Worm (Caenorhabditis elegans) whole organism, L4/young adult: Measurements from ENCODE around the gene srh-17.
A peak's percentile ranks its signal among the peaks of the same experiment; 100 is the strongest.

Experiments
- W03F9.2 ChIP-seq: fragments of 150-350 bp; optimal IDR thresholded peaks from 2 replicates; lab custom pipeline; 2014; ENCODE audit warnings: missing biosample characterization, missing genetic modification characterization
- dao-5 ChIP-seq: sonication (generic microtip); optimal IDR thresholded peaks from 2 replicates; lab custom pipeline; 2016; ENCODE audit warnings: missing genotype, missing genetic modification characterization, moderate library complexity, missing compliant biosample characterization
- him-1 ChIP-seq: sonication (generic microtip); optimal IDR thresholded peaks from 2 replicates; lab custom pipeline; 2016; ENCODE audit warnings: missing genotype, missing genetic modification reagents, missing genetic modification characterization, missing compliant biosample characterization

The srh-17 gene

ce11 chrV:14645817-14646789 is 15.0 kb upstream of the srh-17 start, which contains the start of the genes rfc-1 and pmp-3:
Gene rfc-1 (minus strand): TSS chrV:14645979.
Gene pmp-3 (plus strand): TSS chrV:14646739.
- TF ChIP-seq W03F9.2 (tag; lab: Kevin White, UChicago) (peak; percentile 62), him-1 (tag; lab: Kevin White, UChicago) (no peak), dao-5 (tag; lab: Kevin White, UChicago) (no peak)

DNA sequence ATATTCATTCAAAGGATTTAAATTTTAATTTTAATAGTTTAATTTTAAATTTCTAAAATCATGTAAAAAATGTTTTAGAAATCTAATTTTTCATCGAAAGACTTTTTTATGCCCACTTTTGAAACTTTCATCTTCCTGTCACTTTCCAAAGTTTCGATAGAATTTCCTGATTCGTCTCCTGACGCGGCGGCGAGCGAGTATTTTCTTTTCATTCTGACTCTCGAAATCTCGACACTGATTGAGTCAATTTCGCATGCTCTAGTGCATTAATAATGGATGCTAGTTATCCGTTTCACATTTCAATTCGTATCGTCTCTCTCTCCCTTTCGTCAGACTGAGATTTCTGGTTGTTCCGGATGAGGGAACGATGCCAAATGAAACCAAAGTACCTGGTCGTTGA is 12.3 kb upstream of the srh-17 start:
- TF ChIP-seq W03F9.2 (tag; lab: Kevin White, UChicago): no peak
- TF ChIP-seq dao-5 (tag; lab: Kevin White, UChicago): no peak
- no peak for TF ChIP-seq him-1 (tag; lab: Kevin White, UChicago)

ce11 chrV:14649929-14650328 is 11.2 kb upstream of the srh-17 start:
- TF ChIP-seq dao-5 (tag; lab: Kevin White, UChicago) (no peak), him-1 (tag; lab: Kevin White, UChicago) (peak; percentile 9)

- no peak for TF ChIP-seq dao-5 (tag; lab: Kevin White, UChicago)
- no peak for TF ChIP-seq him-1 (tag; lab: Kevin White, UChicago)
- no peak for TF ChIP-seq W03F9.2 (tag; lab: Kevin White, UChicago)
Measured at ce11 chrV:14650631-14651030, 10.5 kb upstream of the srh-17 start.

- TF ChIP-seq dao-5 (tag; lab: Kevin White, UChicago): no peak
- no peak for TF ChIP-seq W03F9.2 (tag; lab: Kevin White, UChicago)
- no peak for TF ChIP-seq him-1 (tag; lab: Kevin White, UChicago)
Measured at ce11 chrV:14655689-14656088, 5.4 kb upstream of the srh-17 start.

- no peak for TF ChIP-seq W03F9.2 (tag; lab: Kevin White, UChicago)
Measured at ce11 chrV:14656970-14657369, 4.1 kb upstream of the srh-17 start.

- no peak for TF ChIP-seq W03F9.2 (tag; lab: Kevin White, UChicago)
- TF ChIP-seq dao-5 (tag; lab: Kevin White, UChicago): no peak
- TF ChIP-seq him-1 (tag; lab: Kevin White, UChicago): no peak
Measured at ce11 chrV:14658131-14658530, 3.0 kb upstream of the srh-17 start, which contains the start of gene slc-25A29. Gene slc-25A29 (minus strand): TSS chrV:14658175.

DNA sequence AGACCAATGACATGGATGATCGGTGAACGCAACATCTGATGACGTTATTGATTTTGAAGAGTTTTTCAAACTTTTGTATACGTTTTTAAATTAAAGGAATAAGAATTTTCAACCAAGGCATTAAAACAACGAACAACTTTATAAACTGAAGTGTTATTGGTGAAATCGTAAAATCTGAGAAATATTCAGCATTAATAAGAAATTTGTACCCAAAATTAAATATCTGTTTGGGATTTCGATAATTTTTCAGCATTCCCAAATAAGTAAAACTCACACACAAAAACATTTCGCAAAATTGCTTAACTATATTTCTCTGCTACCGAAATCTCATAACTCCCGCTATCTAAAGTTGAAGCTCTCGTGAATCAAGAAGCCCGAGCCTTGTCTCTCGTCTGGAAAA is 1.5 kb upstream of the srh-17 start:
- TF ChIP-seq him-1 (tag; lab: Kevin White, UChicago) (no peak), dao-5 (tag; lab: Kevin White, UChicago) (no peak), W03F9.2 (tag; lab: Kevin White, UChicago) (no peak)

- no peak for TF ChIP-seq dao-5 (tag; lab: Kevin White, UChicago)
- no peak for TF ChIP-seq W03F9.2 (tag; lab: Kevin White, UChicago)
- no peak for TF ChIP-seq him-1 (tag; lab: Kevin White, UChicago)
Measured at ce11 chrV:14663006-14663405, 1.9 kb downstream of the srh-17 start, which contains the start of gene C47E8.9. Gene C47E8.9 (plus strand): TSS chrV:14663306.

ce11 chrV:14665728-14666127 is 4.6 kb downstream of the srh-17 start, which contains the start of gene C47E8.1:
Gene C47E8.1 (plus strand): TSS chrV:14666028.
- TF ChIP-seq dao-5 (tag; lab: Kevin White, UChicago) (no peak), W03F9.2 (tag; lab: Kevin White, UChicago) (no peak), him-1 (tag; lab: Kevin White, UChicago) (no peak)

DNA sequence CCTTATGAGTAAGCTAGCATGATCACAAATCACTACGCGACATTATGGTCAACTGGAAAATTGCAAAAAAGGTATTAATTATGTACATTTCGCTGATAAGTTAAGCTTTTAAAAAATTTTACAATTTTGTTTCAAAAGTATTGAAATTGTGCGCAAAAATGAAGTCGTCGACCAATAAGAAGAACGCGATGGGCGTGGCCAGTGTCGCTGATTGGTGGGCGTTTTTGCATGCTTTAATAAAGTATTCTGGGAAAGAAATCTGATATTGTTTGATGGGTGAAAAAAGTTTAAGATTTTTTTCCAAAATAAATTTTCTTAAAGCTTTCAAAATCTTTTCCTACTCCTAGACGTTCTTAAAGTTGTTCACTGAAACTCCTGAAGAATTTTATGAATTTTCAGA is 17.2 kb downstream of the srh-17 start:
- TF ChIP-seq W03F9.2 (tag; lab: Kevin White, UChicago): no peak
- no peak for TF ChIP-seq him-1 (tag; lab: Kevin White, UChicago)
- no peak for TF ChIP-seq dao-5 (tag; lab: Kevin White, UChicago)

- no peak for TF ChIP-seq him-1 (tag; lab: Kevin White, UChicago)
- TF ChIP-seq dao-5 (tag; lab: Kevin White, UChicago): no peak
- no peak for TF ChIP-seq W03F9.2 (tag; lab: Kevin White, UChicago)
Measured at ce11 chrV:14680014-14680413, 18.9 kb downstream of the srh-17 start, which contains the start of gene C47E8.3. Gene C47E8.3 (plus strand): TSS chrV:14680314.

DNA sequence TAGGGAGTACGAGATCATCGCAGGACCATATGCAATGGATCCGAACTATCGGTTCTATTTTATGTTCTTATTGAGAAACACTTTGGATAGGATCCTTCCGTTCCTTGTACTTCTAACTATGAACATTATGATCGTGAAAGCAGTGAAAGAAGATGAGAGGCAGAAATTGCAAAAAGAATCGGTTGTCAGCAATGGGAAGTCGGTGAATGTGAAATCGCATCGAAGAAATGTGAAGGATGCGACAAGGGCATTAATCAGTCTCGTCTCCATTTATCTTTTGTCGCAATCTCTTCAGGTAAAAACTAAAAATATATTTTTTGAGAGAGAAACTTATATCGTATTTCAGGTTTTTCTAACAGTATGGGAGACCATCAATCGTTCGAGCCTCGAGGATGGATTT is 21.8 kb downstream of the srh-17 start:
- TF ChIP-seq him-1 (tag; lab: Kevin White, UChicago) (no peak), dao-5 (tag; lab: Kevin White, UChicago) (no peak), W03F9.2 (tag; lab: Kevin White, UChicago) (no peak)
